Worm (Caenorhabditis elegans) whole organism, early embryonic: ENCODE results near the gene C46G7.1.

Experiments used
- ama-1 ChIP-seq: fragments of 150-350 bp; optimal IDR thresholded peaks from 2 replicates; lab custom pipeline; 2014
- flt-1 ChIP-seq: fragments of 200-800 bp; sonication (Bioruptor generic); IDR thresholded peaks from 2 replicates; pipeline ENCODE4 v1.3.6; 2022; ENCODE audit warnings: missing genetic modification characterization, missing compliant biosample characterization
- hmbx-1 ChIP-seq: sonication (generic microtip); optimal IDR thresholded peaks from 2 replicates; lab custom pipeline; 2016; ENCODE audit warnings: mild to moderate bottlenecking, missing genetic modification characterization, missing compliant biosample characterization
- scrt-1 ChIP-seq: fragments of 200-800 bp; sonication (Bioruptor generic); IDR thresholded peaks from 2 replicates; pipeline ENCODE4 v1.3.6; 2022; ENCODE audit warnings: missing genetic modification characterization, missing compliant biosample characterization

DNA sequence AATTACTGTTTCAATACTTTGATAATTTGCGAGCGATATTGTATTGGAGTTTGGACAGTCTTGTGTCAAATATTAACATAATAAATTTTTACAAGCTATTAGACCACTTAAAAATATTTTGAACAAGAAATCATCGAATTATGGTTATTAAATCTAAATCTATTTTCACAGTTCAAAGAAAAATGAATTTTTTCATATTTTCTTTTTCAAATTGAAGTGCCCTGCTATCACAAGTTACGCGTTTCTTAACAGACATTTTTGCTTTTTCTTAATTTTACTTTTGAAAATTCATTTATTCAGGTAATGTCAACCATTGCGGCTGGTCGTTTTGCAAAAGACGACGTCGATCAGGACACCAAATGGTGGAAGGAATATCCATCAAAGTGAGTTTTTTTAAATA lies 2.9 kb upstream of the C46G7.1 start, which contains the start of gene C46G7.2:
- TF ChIP-seq ama-1 (lab: Kevin White, UChicago) (no peak), scrt-1 (GFP tag; lab: Robert Waterston, UW) (no peak), hmbx-1 (tag; lab: Kevin White, UChicago) (no peak), flt-1 (no peak)
